Fruit fly (Drosophila melanogaster): ENCODE results near the gene CG33301.

- no peak for TF ChIP-seq pan (optimal IDR thresholded peaks at IDR 0.05)
- TF ChIP-seq EcR (GFP tag; optimal IDR thresholded peaks at IDR 0.05) = no peak
Observed at dm6 chr2L:10017363-10017762, 32.0 kb upstream of the CG33301 start, which contains the start of gene CG13131.
